Worm (Caenorhabditis elegans): ENCODE data around the gene ZK721.3.

DNA sequence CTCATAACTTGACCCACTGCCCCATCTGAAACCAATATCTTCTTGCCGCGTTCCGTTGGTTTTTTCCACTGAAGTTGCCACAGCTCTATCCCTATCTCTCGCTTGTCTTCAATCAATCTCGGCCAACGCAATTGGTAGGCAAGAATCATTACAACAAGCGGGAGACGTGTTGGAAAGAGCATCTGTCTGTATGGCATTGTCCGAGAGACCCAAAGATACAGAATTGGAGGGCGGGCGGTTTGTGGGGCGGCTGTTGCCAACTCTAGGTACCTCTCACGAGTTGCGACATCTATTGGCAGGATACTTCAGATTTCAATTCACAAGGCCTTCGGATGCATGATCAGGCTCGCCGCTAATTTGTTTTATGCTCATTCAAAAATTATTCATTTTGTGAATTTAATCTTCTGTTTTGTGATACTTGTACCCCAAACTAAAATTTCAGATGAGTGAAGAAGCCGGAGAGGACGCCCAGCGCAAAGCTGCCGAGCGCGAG is 4.7 kb downstream of the ZK721.3 start, which contains the start of gene unc-27:
- TF ChIP-seq D1046.2 (GFP tag; IDR thresholded peaks at IDR 0.05), result no peak
- TF ChIP-seq nhr-11 (tag; optimal IDR thresholded peaks at IDR 0.05), result no peak
- no peak for TF ChIP-seq lin-29 (GFP tag; IDR thresholded peaks at IDR 0.05)
- no peak for TF ChIP-seq set-16 (GFP tag; IDR thresholded peaks at IDR 0.05)
- no peak for TF ChIP-seq lin-15B (tag; optimal IDR thresholded peaks at IDR 0.05)

All from whole organism, L4 larva.